Worm (Caenorhabditis elegans) whole organism, young adult: Measurements from ENCODE around the gene pqn-68.

Source experiments
- atf-7 ChIP-seq: sonication (generic microtip); optimal IDR thresholded peaks from 2 replicates; lab custom pipeline; 2017; ENCODE audit warnings: mild to moderate bottlenecking, missing genetic modification characterization, missing compliant biosample characterization
- athp-1 ChIP-seq: sonication (generic microtip); optimal IDR thresholded peaks from 2 replicates; lab custom pipeline; 2017; ENCODE audit warnings: mild to moderate bottlenecking, missing genetic modification characterization, missing compliant biosample characterization
- cebp-1 ChIP-seq, 2 experiments: fragments of 200-800 bp in 1 of 2; sonication (Bioruptor generic) in 1 of 2; sonication (generic microtip) in 1 of 2; IDR thresholded peaks in 1 of 2; optimal IDR thresholded peaks in 1 of 2; 2 replicates each; pipeline versions ENCODE4 v1.3.6 to Lab custom; 2017 to 2022; ENCODE audit warnings: missing compliant biosample characterization in 2 of 2, missing genetic modification characterization in 2 of 2, mild to moderate bottlenecking in 1 of 2, missing genetic modification reagents in 1 of 2, moderate library complexity in 1 of 2
- ceh-91 ChIP-seq: fragments of 200-800 bp; sonication (Bioruptor generic); IDR thresholded peaks from 2 replicates; pipeline ENCODE4 v1.3.6; 2022; ENCODE audit warnings: missing genetic modification reagents, missing genetic modification characterization, missing compliant biosample characterization

- no peak for TF ChIP-seq ceh-91 (GFP tag; lab: Robert Waterston, UW)
- no peak for TF ChIP-seq cebp-1 (GFP tag; IDR thresholded peaks at IDR 0.05; lab: Robert Waterston, UW)
- no peak for TF ChIP-seq cebp-1 (tag; optimal IDR thresholded peaks at IDR 0.05; lab: Kevin White, UChicago)
- no peak for TF ChIP-seq athp-1 (tag; lab: Kevin White, UChicago)
- no peak for TF ChIP-seq atf-7 (tag; lab: Kevin White, UChicago)
Observed at ce11 chrV:12997422-12997821, 45.0 kb downstream of the pqn-68 start, which contains the start of gene far-3.
